Worm (Caenorhabditis elegans) whole organism, mixed stage, embryonic: ENCODE results near the gene mrps-5.

Experiments used
- ceh-43 ChIP-seq: fragments of 200-800 bp; sonication (Bioruptor generic); optimal IDR thresholded peaks from 2 replicates; lab custom pipeline; 2018; ENCODE audit warnings: mild to moderate bottlenecking, missing genetic modification characterization, moderate library complexity, missing compliant biosample characterization
- elt-3 ChIP-seq: fragments of 150-350 bp; optimal IDR thresholded peaks from 2 replicates; lab custom pipeline; 2014; ENCODE audit warnings: missing biosample characterization, missing genetic modification characterization
- lsy-2 ChIP-seq: fragments of 150-350 bp; optimal IDR thresholded peaks from 2 replicates; lab custom pipeline; 2014; ENCODE audit warnings: missing biosample characterization, missing genetic modification characterization
- mep-1 ChIP-seq: fragments of 150-350 bp; optimal IDR thresholded peaks from 2 replicates; lab custom pipeline; 2017; ENCODE audit warnings: missing biosample characterization, missing genetic modification reagents, missing genetic modification characterization, inconsistent platforms
- pha-4 ChIP-seq: fragments of 150-350 bp; optimal IDR thresholded peaks from 2 replicates; lab custom pipeline; 2018; ENCODE audit warnings: missing biosample characterization, missing genetic modification reagents, missing genetic modification characterization
- unc-39 ChIP-seq: fragments of 150-350 bp; optimal IDR thresholded peaks from 2 replicates; lab custom pipeline; 2014; ENCODE audit warnings: missing biosample characterization, missing genetic modification characterization

DNA sequence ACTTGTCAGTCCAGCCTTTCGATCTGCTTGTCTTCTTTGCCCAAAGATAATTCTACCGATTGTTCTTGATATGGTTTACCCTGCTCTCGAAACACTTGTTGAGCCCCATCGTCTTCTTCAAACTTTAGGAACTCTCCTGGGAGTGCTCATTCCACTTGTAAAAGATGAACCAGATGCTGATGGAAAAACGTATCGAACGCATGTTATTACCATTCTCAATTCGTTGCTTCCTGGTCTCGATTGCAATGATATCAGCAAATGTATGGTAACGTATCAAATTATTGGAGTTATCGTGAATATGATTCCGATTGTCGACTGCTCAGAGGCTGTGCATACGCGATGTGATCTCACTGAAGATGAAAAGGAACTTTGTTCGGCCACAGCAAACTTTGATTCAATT, 38.5 kb downstream of the mrps-5 start:
- TF ChIP-seq mep-1 (tag; lab: Kevin White, UChicago) (no peak), elt-3 (no peak), ceh-43 (no peak), pha-4 (tag; lab: Kevin White, UChicago) (no peak), unc-39 (tag; lab: Kevin White, UChicago) (no peak), lsy-2 (no peak)
